Fruit fly (Drosophila melanogaster): Measurements from ENCODE around the gene Rtel1.

Rtel1 gene

DNA sequence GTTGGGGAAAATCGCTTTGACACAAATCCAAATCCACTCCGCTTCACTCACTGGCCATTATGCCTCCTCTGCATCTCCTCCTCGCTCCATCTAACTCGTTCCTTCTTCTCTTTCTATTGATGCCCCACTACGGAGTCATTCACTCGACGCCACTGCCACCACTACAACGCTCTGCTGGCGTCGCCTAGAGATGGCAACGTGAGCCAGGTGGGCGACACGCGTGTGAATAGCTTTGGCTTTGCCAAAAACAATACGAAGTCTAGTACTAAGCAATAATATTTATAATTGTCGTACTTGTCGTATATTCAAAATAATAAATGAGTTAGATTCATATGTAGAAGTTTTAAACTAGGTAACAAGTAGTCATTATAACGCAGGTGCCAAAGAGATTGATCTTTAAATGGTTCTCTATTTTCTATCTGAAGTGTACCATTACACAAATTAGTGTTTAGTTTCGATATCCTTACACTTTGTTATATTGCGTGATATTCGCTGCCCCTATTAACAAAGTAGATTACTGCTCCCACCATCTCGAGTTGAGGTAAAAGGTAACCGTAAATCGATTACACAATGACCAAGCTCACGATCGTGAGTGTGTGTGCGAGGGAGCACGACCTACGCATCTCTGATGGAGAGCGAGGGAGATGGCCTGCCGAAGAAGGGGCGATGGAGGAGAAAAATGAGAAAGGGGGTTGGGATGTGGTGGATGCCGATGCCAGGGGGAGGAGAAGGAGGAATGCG is 2.4 kb upstream of the Rtel1 start (continued):
- TF ChIP-seq lbe (GFP tag; optimal IDR thresholded peaks at IDR 0.05), result no peak
- peak; percentile 25 for TF ChIP-seq kah (GFP tag; optimal IDR thresholded peaks at IDR 0.05)
- no peak for TF ChIP-seq tll (GFP tag; optimal IDR thresholded peaks at IDR 0.05)
- TF ChIP-seq HLHmδ (GFP tag; optimal IDR thresholded peaks at IDR 0.05), result no peak
- TF ChIP-seq Dip3 (GFP tag; optimal IDR thresholded peaks at IDR 0.05), result peak; percentile 27
- TF ChIP-seq vvl (GFP tag; IDR thresholded peaks at IDR 0.05), result 0 out of 2 replicates have a peak, but pooled peaks have one; percentile 7
- TF ChIP-seq CG4360 (GFP tag; IDR thresholded peaks at IDR 0.05), result no peak
- TF ChIP-seq CG15601 (tag; optimal IDR thresholded peaks at IDR 0.05), result no peak
- TF ChIP-seq CG13287 (GFP tag; IDR thresholded peaks at IDR 0.05; ENCODE audit: partially characterized antibody), result peak; percentile 73
- 0 out of 3 replicates have a peak, but pooled peaks have one; percentile 35 for TF ChIP-seq CG11456 (GFP tag; IDR thresholded peaks at IDR 0.05)
- TF ChIP-seq Atf-2 (GFP tag; optimal IDR thresholded peaks at IDR 0.05), result peak; percentile 5
- TF ChIP-seq CG10543 (GFP tag; optimal IDR thresholded peaks at IDR 0.05), result no peak
- peak; percentile 10; the same call in 1 of the 2 replicates for TF ChIP-seq CG10366 (GFP tag; IDR thresholded peaks at IDR 0.05)
- 0 out of 3 replicates have a peak, but pooled peaks have one; percentile 18 for TF ChIP-seq tgo (GFP tag; IDR thresholded peaks at IDR 0.05)
- TF ChIP-seq amos (GFP tag; IDR thresholded peaks at IDR 0.05; ENCODE audit: partially characterized antibody), result peak; percentile 62
- no peak for TF ChIP-seq CG17802 (tag; optimal IDR thresholded peaks at IDR 0.05)
- 0 out of 3 replicates have a peak, but pooled peaks have one; percentile 37 for TF ChIP-seq ken (GFP tag; IDR thresholded peaks at IDR 0.05)
- TF ChIP-seq Eip74EF (GFP tag; optimal IDR thresholded peaks at IDR 0.05), result no peak
- TF ChIP-seq crc (GFP tag; optimal IDR thresholded peaks at IDR 0.05), result no peak
- TF ChIP-seq inv (GFP tag; IDR thresholded peaks at IDR 0.05; ENCODE audit: partially characterized antibody), result peak; percentile 44; the same call in 1 of the 2 replicates
- peak; percentile 31 for TF ChIP-seq Antp (GFP tag; optimal IDR thresholded peaks at IDR 0.05)
- TF ChIP-seq kay (GFP tag; optimal IDR thresholded peaks at IDR 0.05), result no peak
- TF ChIP-seq CG4820 (GFP tag; optimal IDR thresholded peaks at IDR 0.05), result peak; percentile 4
- TF ChIP-seq Opbp (GFP tag; IDR thresholded peaks at IDR 0.05; ENCODE audit: partially characterized antibody), result peak; percentile 37; the same call in 1 of the 3 replicates
- no peak for TF ChIP-seq CG8765 (GFP tag; IDR thresholded peaks at IDR 0.05)
- TF ChIP-seq Deaf1 (tag; optimal IDR thresholded peaks at IDR 0.05), result no peak
- TF ChIP-seq CG13123 (GFP tag; optimal IDR thresholded peaks at IDR 0.05), result no peak
- TF ChIP-seq Hmr (GFP tag; optimal IDR thresholded peaks at IDR 0.05), result peak; percentile 41
- no peak for TF ChIP-seq corto (GFP tag; optimal IDR thresholded peaks at IDR 0.05)
- peak; percentile 19 for TF ChIP-seq CG7839 (tag; optimal IDR thresholded peaks at IDR 0.05)
- no peak for TF ChIP-seq CG4730 (GFP tag; IDR thresholded peaks at IDR 0.05)
- no peak for TF ChIP-seq CG31224 (GFP tag; IDR thresholded peaks at IDR 0.05)
- TF ChIP-seq onecut (GFP tag; IDR thresholded peaks at IDR 0.05), result peak; percentile 34; the same call in 1 of the 2 replicates
- peak; percentile 17 for TF ChIP-seq CG1602 (GFP tag; optimal IDR thresholded peaks at IDR 0.05)
- TF ChIP-seq CG34224 (GFP tag; IDR thresholded peaks at IDR 0.05; ENCODE audit: partially characterized antibody), result peak; percentile 68
- no peak for TF ChIP-seq hb (GFP tag; IDR thresholded peaks at IDR 0.05; ENCODE audit: partially characterized antibody)
- peak; percentile 49 for TF ChIP-seq CG12155 (GFP tag; optimal IDR thresholded peaks at IDR 0.05)
- TF ChIP-seq Ada2b (GFP tag; IDR thresholded peaks at IDR 0.05), result no peak
- no peak for TF ChIP-seq stwl (tag; optimal IDR thresholded peaks at IDR 0.05)
- TF ChIP-seq Meics (GFP tag; optimal IDR thresholded peaks at IDR 0.05), result peak; percentile 17
- peak; percentile 22 for TF ChIP-seq CG15011 (GFP tag; optimal IDR thresholded peaks at IDR 0.05)
- 0 out of 2 replicates have a peak, but pooled peaks have one; percentile 23 for TF ChIP-seq CG42726 (GFP tag; IDR thresholded peaks at IDR 0.05; ENCODE audit: partially characterized antibody)
- 0 out of 3 replicates have a peak, but pooled peaks have one; percentile 32 for TF ChIP-seq H15 (GFP tag; IDR thresholded peaks at IDR 0.05)
- TF ChIP-seq Sox100B (GFP tag; optimal IDR thresholded peaks at IDR 0.05), result peak; percentile 17
- TF ChIP-seq CG7372 (GFP tag; IDR thresholded peaks at IDR 0.05), result no peak
- peak; percentile 43 for TF ChIP-seq CG13424 (tag; optimal IDR thresholded peaks at IDR 0.05)
- TF ChIP-seq CG12391 (tag; optimal IDR thresholded peaks at IDR 0.05), result peak; percentile 1

Data from whole organism, embryonic.